Worm (Caenorhabditis elegans) whole organism, L1 larva: ENCODE measurements around the gene zipt-2.1.

Experiments
- C04F5.9 ChIP-seq: sonication (generic microtip); optimal IDR thresholded peaks from 2 replicates; lab custom pipeline; 2016; ENCODE audit warnings: missing genetic modification characterization, missing compliant biosample characterization
- C16A3.4 ChIP-seq: fragments of 150-350 bp; optimal IDR thresholded peaks from 2 replicates; lab custom pipeline; 2014; ENCODE audit warnings: missing biosample characterization, missing genetic modification characterization
- F16B12.6 ChIP-seq: fragments of 150-350 bp; optimal IDR thresholded peaks from 2 replicates; lab custom pipeline; 2014; ENCODE audit warnings: missing biosample characterization, missing genetic modification characterization
- aly-2 ChIP-seq: fragments of 150-350 bp; optimal IDR thresholded peaks from 2 replicates; lab custom pipeline; 2014; ENCODE audit warnings: missing biosample characterization, missing genetic modification characterization
- ama-1 ChIP-seq: fragments of 150-350 bp; optimal IDR thresholded peaks from 2 replicates; lab custom pipeline; 2014
- blmp-1 ChIP-seq: fragments of 150-350 bp; optimal IDR thresholded peaks from 2 replicates; lab custom pipeline; 2014; ENCODE audit warnings: missing biosample characterization, missing genetic modification characterization
- efl-1 ChIP-seq, 4 experiments: fragments of 150-350 bp; optimal IDR thresholded peaks in 3 of 4; peaks in 1 of 4; 1 replicate in 1 of 4; 2 replicates in 3 of 4; lab custom pipeline; 2014; ENCODE audit warnings: missing biosample characterization in 2 of 4, missing genetic modification characterization in 2 of 4, missing genetic modification reagents in 2 of 4
- egl-27 ChIP-seq, 2 experiments: fragments of 150-350 bp in 1 of 2; sonication (generic microtip); optimal IDR thresholded peaks; 3 replicates each; lab custom pipeline; 2017 to 2018; ENCODE audit warnings: missing biosample characterization in 2 of 2, missing genetic modification characterization in 2 of 2, missing genetic modification reagents in 2 of 2
- elt-2 ChIP-seq: sonication (generic microtip); optimal IDR thresholded peaks from 2 replicates; lab custom pipeline; 2016; ENCODE audit warnings: missing genetic modification characterization, mild to moderate bottlenecking, inconsistent platforms, missing compliant biosample characterization, missing genetic modification reagents
- elt-3 ChIP-seq, 6 experiments: fragments of 150-350 bp in 1 of 6; sonication (generic microtip); optimal IDR thresholded peaks; 2 replicates each; lab custom pipeline; 2017 to 2018; ENCODE audit warnings: missing biosample characterization in 6 of 6, missing genetic modification characterization in 6 of 6, inconsistent platforms in 1 of 6
- fkh-4 ChIP-seq: sonication (generic microtip); optimal IDR thresholded peaks from 2 replicates; lab custom pipeline; 2016; ENCODE audit warnings: missing compliant biosample characterization, missing genetic modification characterization, borderline replicate concordance
- fkh-8 ChIP-seq: sonication (generic microtip); optimal IDR thresholded peaks from 2 replicates; lab custom pipeline; 2016; ENCODE audit warnings: mild to moderate bottlenecking, missing genetic modification characterization, missing compliant biosample characterization
- fos-1 ChIP-seq: fragments of 150-350 bp; optimal IDR thresholded peaks from 2 replicates; lab custom pipeline; 2014; ENCODE audit warnings: missing biosample characterization, missing genetic modification characterization
- grh-1 ChIP-seq: fragments of 200-800 bp; sonication (Bioruptor generic); IDR thresholded peaks from 2 replicates; pipeline ENCODE4 v1.3.6; 2022; ENCODE audit warnings: missing genetic modification reagents, missing genetic modification characterization, missing compliant biosample characterization
- hlh-17 ChIP-seq: fragments of 200-800 bp; sonication (Bioruptor generic); optimal IDR thresholded peaks from 2 replicates; lab custom pipeline; 2018; ENCODE audit warnings: missing genetic modification characterization, mild to moderate bottlenecking, missing compliant biosample characterization, moderate library complexity, borderline replicate concordance
- hlh-4 ChIP-seq: sonication (generic microtip); optimal IDR thresholded peaks from 2 replicates; lab custom pipeline; 2016; ENCODE audit warnings: mild to moderate bottlenecking, missing genetic modification characterization, missing compliant biosample characterization
- hpl-2 ChIP-seq: fragments of 150-350 bp; optimal IDR thresholded peaks from 2 replicates; lab custom pipeline; 2014; ENCODE audit warnings: missing biosample characterization, missing genetic modification reagents, missing genetic modification characterization
- lin-14 ChIP-seq: fragments of 200-800 bp; sonication (Bioruptor generic); optimal IDR thresholded peaks from 2 replicates; lab custom pipeline; 2018; ENCODE audit warnings: mild to moderate bottlenecking, missing genetic modification characterization, moderate library complexity, missing compliant biosample characterization
- lin-15B ChIP-seq: fragments of 150-350 bp; sonication (generic microtip); optimal IDR thresholded peaks from 3 replicates; lab custom pipeline; 2014; ENCODE audit warnings: missing biosample characterization, missing genetic modification characterization
- lsy-2 ChIP-seq, 2 experiments: fragments of 150-350 bp; optimal IDR thresholded peaks; 2 replicates each; lab custom pipeline; 2014; ENCODE audit warnings: missing biosample characterization in 2 of 2, missing genetic modification characterization in 2 of 2
- mef-2 ChIP-seq: fragments of 150-350 bp; optimal IDR thresholded peaks from 2 replicates; lab custom pipeline; 2014; ENCODE audit warnings: missing biosample characterization, missing genetic modification characterization
- mep-1 ChIP-seq: fragments of 150-350 bp; optimal IDR thresholded peaks from 2 replicates; lab custom pipeline; 2014; ENCODE audit warnings: missing biosample characterization, missing genetic modification characterization
- nhr-11 ChIP-seq: fragments of 150-350 bp; optimal IDR thresholded peaks from 2 replicates; lab custom pipeline; 2014; ENCODE audit warnings: missing biosample characterization, missing genetic modification characterization
- nhr-12 ChIP-seq: sonication (generic microtip); optimal IDR thresholded peaks from 2 replicates; lab custom pipeline; 2017; ENCODE audit warnings: missing biosample characterization, missing genetic modification characterization
- nhr-20 ChIP-seq: sonication (generic microtip); optimal IDR thresholded peaks from 2 replicates; lab custom pipeline; 2016; ENCODE audit warnings: mild to moderate bottlenecking, missing genetic modification characterization, missing compliant biosample characterization
- nhr-237 ChIP-seq: fragments of 150-350 bp; optimal IDR thresholded peaks from 2 replicates; lab custom pipeline; 2014; ENCODE audit warnings: missing biosample characterization, missing genetic modification characterization
- nhr-47 ChIP-seq: sonication (generic microtip); optimal IDR thresholded peaks from 2 replicates; lab custom pipeline; 2016; ENCODE audit warnings: mild to moderate bottlenecking, missing genetic modification characterization, moderate library complexity, missing compliant biosample characterization
- nhr-71 ChIP-seq: sonication (generic microtip); optimal IDR thresholded peaks from 2 replicates; lab custom pipeline; 2016; ENCODE audit warnings: mild to moderate bottlenecking, missing genetic modification characterization, moderate library complexity, missing compliant biosample characterization
- nhr-77 ChIP-seq: fragments of 150-350 bp; optimal IDR thresholded peaks from 2 replicates; lab custom pipeline; 2014; ENCODE audit warnings: missing biosample characterization, missing genetic modification characterization
- nhr-84 ChIP-seq: sonication (generic microtip); optimal IDR thresholded peaks from 2 replicates; lab custom pipeline; 2017; ENCODE audit warnings: missing biosample characterization, missing genetic modification characterization
- nhr-85 ChIP-seq: sonication (generic microtip); peaks from one replicate; lab custom pipeline; 2016; ENCODE audit warnings: missing genetic modification characterization, inconsistent platforms, missing compliant biosample characterization
- nhr-90 ChIP-seq: sonication (generic microtip); optimal IDR thresholded peaks from 2 replicates; lab custom pipeline; 2016; ENCODE audit warnings: mild to moderate bottlenecking, missing genetic modification characterization, missing compliant biosample characterization; ENCODE audit not compliant: poor library complexity
- pag-3 ChIP-seq: sonication (generic microtip); optimal IDR thresholded peaks from 2 replicates; lab custom pipeline; 2017; ENCODE audit warnings: missing genetic modification characterization, mild to moderate bottlenecking, missing compliant biosample characterization, antibody characterized with exemption, borderline replicate concordance; ENCODE audit not compliant: insufficient read depth
- rnt-1 ChIP-seq: sonication (generic microtip); optimal IDR thresholded peaks from 2 replicates; lab custom pipeline; 2016; ENCODE audit warnings: mild to moderate bottlenecking, missing genetic modification characterization, moderate library complexity, missing compliant biosample characterization
- skn-1 ChIP-seq: fragments of 150-350 bp; optimal IDR thresholded peaks from 2 replicates; lab custom pipeline; 2014; ENCODE audit warnings: missing biosample characterization, missing genetic modification characterization
- snu-23 ChIP-seq: sonication (generic microtip); optimal IDR thresholded peaks from 2 replicates; lab custom pipeline; 2016; ENCODE audit warnings: missing genetic modification characterization, missing compliant biosample characterization
- sptf-1 ChIP-seq: fragments of 150-350 bp; optimal IDR thresholded peaks from 2 replicates; lab custom pipeline; 2014; ENCODE audit warnings: missing biosample characterization, missing genetic modification characterization
- unc-30 ChIP-seq: sonication (generic microtip); optimal IDR thresholded peaks from 2 replicates; lab custom pipeline; 2017; ENCODE audit warnings: missing biosample characterization, missing genetic modification characterization
- unc-62 ChIP-seq: fragments of 150-350 bp; optimal IDR thresholded peaks from 2 replicates; lab custom pipeline; 2014; ENCODE audit warnings: missing biosample characterization, missing genetic modification reagents, missing genetic modification characterization
- unc-98 ChIP-seq: fragments of 200-800 bp; sonication (Bioruptor generic); IDR thresholded peaks from 2 replicates; pipeline ENCODE4 v1.3.6; 2022; ENCODE audit warnings: missing genetic modification characterization, missing compliant biosample characterization
- xbp-1 ChIP-seq: sonication (generic microtip); optimal IDR thresholded peaks from 2 replicates; lab custom pipeline; 2016; ENCODE audit warnings: missing genetic modification characterization, missing compliant biosample characterization
- zag-1 ChIP-seq: fragments of 150-350 bp; optimal IDR thresholded peaks from 2 replicates; lab custom pipeline; 2014; ENCODE audit warnings: missing biosample characterization, missing genetic modification characterization
- zip-4 ChIP-seq: fragments of 200-800 bp; sonication (Bioruptor generic); optimal IDR thresholded peaks from 2 replicates; lab custom pipeline; 2018; ENCODE audit warnings: mild to moderate bottlenecking, missing genetic modification characterization, moderate library complexity, missing compliant biosample characterization
- ztf-11 ChIP-seq, 2 experiments: sonication (generic microtip); optimal IDR thresholded peaks; 2 replicates each; lab custom pipeline; 2016 to 2017; ENCODE audit warnings: missing genetic modification characterization in 2 of 2, missing biosample characterization in 1 of 2, missing compliant biosample characterization in 1 of 2
- ztf-4 ChIP-seq: fragments of 150-350 bp; optimal IDR thresholded peaks from 2 replicates; lab custom pipeline; 2014; ENCODE audit warnings: missing biosample characterization, missing genetic modification characterization

zipt-2.1 gene

ce11 chrIV:10778582-10778981 lies 20.9 kb upstream of the zipt-2.1 start:
- no peak for TF ChIP-seq ztf-4 (tag; lab: Kevin White, UChicago)
- TF ChIP-seq nhr-84 (tag; lab: Kevin White, UChicago): no peak
- no peak for TF ChIP-seq nhr-237 (tag; lab: Kevin White, UChicago)
- TF ChIP-seq nhr-85 (tag; lab: Kevin White, UChicago): peak; percentile 39
- TF ChIP-seq nhr-77 (tag; lab: Kevin White, UChicago): no peak
- TF ChIP-seq zip-4 (GFP tag; lab: Kevin White, UChicago): no peak
- TF ChIP-seq aly-2: peak; percentile 17
- TF ChIP-seq skn-1: no peak
- no peak for TF ChIP-seq hlh-17 (GFP tag; lab: Kevin White, UChicago)
- TF ChIP-seq ama-1 (lab: Kevin White, UChicago): no peak
- no peak for TF ChIP-seq rnt-1
- no peak for TF ChIP-seq hlh-4 (tag; lab: Kevin White, UChicago)
- no peak for TF ChIP-seq nhr-71 (tag; lab: Kevin White, UChicago)
- TF ChIP-seq fos-1: no peak
- no peak for TF ChIP-seq elt-2 (tag; lab: Kevin White, UChicago)
- no peak for TF ChIP-seq grh-1 (GFP tag; lab: Robert Waterston, UW)

ce11 chrIV:10779328-10779727 lies 20.1 kb upstream of the zipt-2.1 start:
- TF ChIP-seq fkh-4 (no peak), C16A3.4 (no peak), pag-3 (tag; lab: Kevin White, UChicago) (no peak), mep-1 (no peak)
- TF ChIP-seq, all 84 proteins: peak for 0

ce11 chrIV:10780583-10780982 lies 18.9 kb upstream of the zipt-2.1 start, which contains the start of gene swt-3:
TSS of gene swt-3 (minus strand) at chrIV:10780683.
- TF ChIP-seq unc-62 (GFP tag; lab: Kevin White, UChicago): no peak
- TF ChIP-seq C04F5.9 (tag; lab: Kevin White, UChicago): no peak

ce11 chrIV:10781346-10781745 lies 18.1 kb upstream of the zipt-2.1 start:
- TF ChIP-seq efl-1 (optimal IDR thresholded peaks at IDR 0.05; lab: Kevin White, UChicago) (no peak), efl-1 (GFP tag; optimal IDR thresholded peaks at IDR 0.05 in 1 of 2; lab: Kevin White, UChicago) (peak in 1 of 2 experiments; percentile 2), nhr-20 (tag; lab: Kevin White, UChicago) (peak; percentile 4), mef-2 (tag; lab: Kevin White, UChicago) (no peak), lin-14 (GFP tag; lab: Kevin White, UChicago) (peak; percentile 8), unc-30 (no peak), fkh-8 (tag; lab: Kevin White, UChicago) (no peak), nhr-71 (tag; lab: Kevin White, UChicago) (peak; percentile 2), nhr-11 (tag; lab: Kevin White, UChicago) (no peak), blmp-1 (peak; percentile 74), snu-23 (peak; percentile 18), nhr-85 (tag; lab: Kevin White, UChicago) (peak; percentile 15), elt-3 (tag; optimal IDR thresholded peaks at IDR 0.05; lab: Kevin White, UChicago) (peak in 3 of 6 experiments; percentile 24 to 83 (median 34))

ce11 chrIV:10782014-10782413 lies 17.4 kb upstream of the zipt-2.1 start:
- TF ChIP-seq rnt-1 (no peak), nhr-90 (tag; lab: Kevin White, UChicago) (peak; percentile 75), nhr-71 (tag; lab: Kevin White, UChicago) (peak; percentile 78), nhr-47 (tag; lab: Kevin White, UChicago) (peak; percentile 22), xbp-1 (tag; lab: Kevin White, UChicago) (no peak), zag-1 (tag; lab: Kevin White, UChicago) (no peak), grh-1 (GFP tag; lab: Robert Waterston, UW) (peak; percentile 38; the same call in 1 of the 2 replicates), unc-98 (GFP tag; lab: Robert Waterston, UW) (no peak), hpl-2 (no peak), nhr-12 (no peak), elt-3 (tag; optimal IDR thresholded peaks at IDR 0.05; lab: Kevin White, UChicago) (peak in 3 of 6 experiments; percentile 69 to 95 (median 93)), ztf-11 (tag; optimal IDR thresholded peaks at IDR 0.05; lab: Kevin White, UChicago) (no peak), nhr-20 (tag; lab: Kevin White, UChicago) (peak; percentile 88), blmp-1 (peak; percentile 97), lin-15B (no peak), sptf-1 (tag; lab: Kevin White, UChicago) (no peak), lsy-2 (tag; optimal IDR thresholded peaks at IDR 0.05; lab: Kevin White, UChicago) (peak in 1 of 2 experiments; percentile 61), aly-2 (no peak), hlh-4 (tag; lab: Kevin White, UChicago) (no peak), F16B12.6 (tag; lab: Kevin White, UChicago) (no peak), egl-27 (tag; optimal IDR thresholded peaks at IDR 0.05; lab: Kevin White, UChicago) (no peak), fos-1 (no peak)
